Fruit fly (Drosophila melanogaster): Measurements from ENCODE around the gene cup.

dm6 chr2L:6701409-6702199 lies 38.1 kb downstream of the cup start:
- TF ChIP-seq Myc (optimal IDR thresholded peaks at IDR 0.05) (no peak), psq (optimal IDR thresholded peaks at IDR 0.05) (no peak), h (optimal IDR thresholded peaks at IDR 0.05) (no peak)
